Worm (Caenorhabditis elegans): ENCODE measurements around the gene Y19D2B.2.

Y19D2B.2 gene

DNA sequence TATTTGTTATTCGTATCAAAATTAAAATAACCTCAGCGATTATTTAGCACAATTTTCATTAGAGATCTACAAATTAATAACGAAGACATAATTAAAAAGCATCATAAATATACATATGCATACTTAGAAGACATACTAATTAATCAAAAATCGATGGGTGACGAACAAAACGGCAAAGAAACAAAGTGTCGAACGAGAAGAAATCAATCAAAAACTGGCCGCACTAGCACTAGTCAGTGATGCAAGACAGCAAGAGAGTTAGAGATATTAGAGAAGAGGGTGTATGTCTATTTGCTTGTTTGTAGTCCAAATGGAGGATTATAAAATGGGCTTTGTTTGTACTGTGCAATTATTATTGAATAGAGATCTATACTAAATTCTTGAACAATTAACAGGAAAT lies 22.8 kb downstream of the Y19D2B.2 start:
- TF ChIP-seq unc-62 (GFP tag; optimal IDR thresholded peaks at IDR 0.05) (peak; percentile 81), ceh-43 (GFP tag; optimal IDR thresholded peaks at IDR 0.05) (no peak)

DNA sequence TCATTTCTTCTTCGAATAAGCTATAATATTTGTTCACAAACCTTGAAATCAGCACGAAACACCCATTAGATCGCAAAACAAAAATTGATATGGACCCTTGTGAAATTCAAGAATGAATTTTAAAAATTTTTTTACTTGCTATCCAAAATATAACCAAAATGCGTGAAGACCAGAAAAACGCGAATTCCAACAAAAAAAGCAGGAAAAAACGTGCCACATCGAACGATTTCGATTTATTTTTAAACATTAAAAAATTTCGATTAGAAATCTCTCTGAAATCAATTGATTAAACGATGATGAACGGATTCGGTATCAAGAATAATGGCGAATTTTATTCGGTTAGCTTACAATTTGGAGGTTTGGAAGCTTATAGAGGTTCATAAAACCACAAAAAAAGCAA lies 23.3 kb downstream of the Y19D2B.2 start, which contains the start of the genes tceb-3 and gskl-1:
Gene tceb-3, minus strand, starts transcription at position 101 of the 400 bp plus-strand sequence.
Gene gskl-1, plus strand, starts transcription at position 243 of the 400 bp plus-strand sequence.
- no peak for TF ChIP-seq nhr-2 (tag; optimal IDR thresholded peaks at IDR 0.05)
- no peak for TF ChIP-seq bed-3 (GFP tag; optimal IDR thresholded peaks at IDR 0.05)
- no peak for TF ChIP-seq M03D4.4 (tag; optimal IDR thresholded peaks at IDR 0.05)
- no peak for TF ChIP-seq elt-1 (tag; optimal IDR thresholded peaks at IDR 0.05; ENCODE audit: borderline replicate concordance, insufficient read depth)

- TF ChIP-seq snpc-4 (tag; optimal IDR thresholded peaks at IDR 0.05) (no peak), flh-1 (GFP tag; optimal IDR thresholded peaks at IDR 0.05) (no peak), elt-1 (tag; optimal IDR thresholded peaks at IDR 0.05; ENCODE audit: borderline replicate concordance, insufficient read depth) (no peak), lsy-2 (tag; optimal IDR thresholded peaks at IDR 0.05) (no peak), mab-5 (tag; optimal IDR thresholded peaks at IDR 0.05) (no peak), ceh-39 (tag; optimal IDR thresholded peaks at IDR 0.05) (no peak), nhr-2 (tag; optimal IDR thresholded peaks at IDR 0.05) (no peak), sptf-1 (tag; optimal IDR thresholded peaks at IDR 0.05) (no peak), zip-8 (tag; optimal IDR thresholded peaks at IDR 0.05) (no peak), ztf-11 (tag; optimal IDR thresholded peaks at IDR 0.05) (no peak), unc-39 (tag; optimal IDR thresholded peaks at IDR 0.05) (no peak), elt-3 (tag; optimal IDR thresholded peaks at IDR 0.05) (no peak), hlh-1 (tag; optimal IDR thresholded peaks at IDR 0.05) (no peak), M03D4.4 (tag; optimal IDR thresholded peaks at IDR 0.05) (no peak), drap-1 (GFP tag; optimal IDR thresholded peaks at IDR 0.05) (no peak), mep-1 (tag; optimal IDR thresholded peaks at IDR 0.05) (no peak), sem-2 (GFP tag; optimal IDR thresholded peaks at IDR 0.05) (no peak), ces-1 (GFP tag; optimal IDR thresholded peaks at IDR 0.05) (no peak)
These were observed 24.4 kb downstream of the Y19D2B.2 start for ce11 chrII:10948236-10949025.

DNA sequence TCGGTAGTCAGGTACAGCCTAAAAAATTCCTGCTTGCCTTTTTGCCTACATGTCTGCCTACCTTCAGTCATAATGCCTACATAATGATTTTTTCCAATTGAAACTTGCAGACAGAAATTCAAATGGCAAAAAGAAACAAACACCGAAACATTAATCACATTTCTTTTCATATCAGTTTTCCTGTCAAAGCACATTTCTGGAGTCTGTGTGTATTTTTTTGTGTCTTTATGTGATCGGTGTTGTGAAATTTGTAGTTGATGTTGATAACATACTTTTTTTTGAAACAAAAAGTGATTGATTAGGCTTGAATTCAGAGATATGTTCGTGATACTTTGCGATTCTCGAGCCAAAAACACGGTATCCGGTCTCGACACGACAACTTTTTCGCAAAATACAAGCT lies 25.3 kb downstream of the Y19D2B.2 start:
- TF ChIP-seq nhr-76 (tag; optimal IDR thresholded peaks at IDR 0.05): no peak

- TF ChIP-seq sptf-1 (tag; optimal IDR thresholded peaks at IDR 0.05): no peak
- TF ChIP-seq blmp-1 (tag; optimal IDR thresholded peaks at IDR 0.05): peak; percentile 6
These were observed 26.1 kb downstream of the Y19D2B.2 start, which contains the start of gene gst-5 for ce11 chrII:10950107-10950679. Gene gst-5 (plus strand): TSS chrII:10950352.

- no peak for TF ChIP-seq mls-2 (tag; optimal IDR thresholded peaks at IDR 0.05)
- TF ChIP-seq cnd-1 (tag; optimal IDR thresholded peaks at IDR 0.05): no peak
- no peak for TF ChIP-seq lsy-2 (tag; optimal IDR thresholded peaks at IDR 0.05)
- TF ChIP-seq blmp-1 (tag; optimal IDR thresholded peaks at IDR 0.05): no peak
- no peak for TF ChIP-seq unc-62 (GFP tag; optimal IDR thresholded peaks at IDR 0.05)
- TF ChIP-seq mab-5 (tag; optimal IDR thresholded peaks at IDR 0.05): no peak
- no peak for TF ChIP-seq bed-3 (GFP tag; optimal IDR thresholded peaks at IDR 0.05)
- no peak for TF ChIP-seq elt-1 (tag; optimal IDR thresholded peaks at IDR 0.05; ENCODE audit: borderline replicate concordance, insufficient read depth)
- no peak for TF ChIP-seq elt-3 (tag; optimal IDR thresholded peaks at IDR 0.05)
- no peak for TF ChIP-seq mep-1 (tag; optimal IDR thresholded peaks at IDR 0.05)
- no peak for TF ChIP-seq M03D4.4 (tag; optimal IDR thresholded peaks at IDR 0.05)
These were observed 29.0 kb downstream of the Y19D2B.2 start, which contains the start of gene nos-1 for ce11 chrII:10953065-10953464. Gene nos-1 (minus strand): TSS chrII:10953165.

DNA sequence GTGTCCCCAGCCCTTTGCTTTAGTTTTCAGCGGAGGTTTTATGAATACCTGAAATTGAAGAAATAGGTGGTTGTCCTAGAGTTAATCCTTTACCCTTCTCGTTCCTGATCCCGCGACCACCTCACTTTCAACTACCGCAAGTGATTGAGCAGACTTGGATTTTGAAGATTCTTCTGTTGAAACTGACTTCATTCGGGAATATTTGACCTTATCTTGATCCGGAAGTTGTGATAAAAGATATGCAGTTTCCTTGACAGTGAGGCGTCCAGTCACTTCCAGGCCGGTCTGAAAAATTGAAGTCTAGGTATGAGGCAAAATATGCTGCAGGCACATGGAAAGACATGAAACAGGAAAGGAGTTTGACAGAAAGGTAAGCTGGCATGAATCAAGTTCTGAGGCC lies 31.1 kb downstream of the Y19D2B.2 start:
- no peak for TF ChIP-seq drap-1 (GFP tag; optimal IDR thresholded peaks at IDR 0.05)
- no peak for TF ChIP-seq lin-32 (GFP tag; optimal IDR thresholded peaks at IDR 0.05)
- TF ChIP-seq hlh-1 (tag; optimal IDR thresholded peaks at IDR 0.05): no peak
- TF ChIP-seq bed-3 (GFP tag; optimal IDR thresholded peaks at IDR 0.05): no peak
- no peak for TF ChIP-seq mls-2 (tag; optimal IDR thresholded peaks at IDR 0.05)
- TF ChIP-seq ceh-39 (tag; optimal IDR thresholded peaks at IDR 0.05): no peak
- no peak for TF ChIP-seq pha-4 (tag; optimal IDR thresholded peaks at IDR 0.05)
- no peak for TF ChIP-seq flh-1 (GFP tag; optimal IDR thresholded peaks at IDR 0.05)
- no peak for TF ChIP-seq lsy-2 (tag; optimal IDR thresholded peaks at IDR 0.05)
- TF ChIP-seq ham-2 (GFP tag; optimal IDR thresholded peaks at IDR 0.05): no peak
- no peak for TF ChIP-seq ces-1 (GFP tag; optimal IDR thresholded peaks at IDR 0.05)

All from whole organism, mixed stage, embryonic.